Fruit fly (Drosophila melanogaster) whole organism, embryonic: ENCODE data around the gene CG15602.

ENCODE experiments used
- CG10462 ChIP-seq: fragments of 200-800 bp; sonication (Bioruptor generic); optimal IDR thresholded peaks from 2 replicates; lab custom pipeline; 2016; ENCODE audit warnings: missing biosample characterization, missing genetic modification characterization
- CG10654 ChIP-seq: fragments of 200-800 bp; sonication (Bioruptor generic); optimal IDR thresholded peaks from 2 replicates; lab custom pipeline; 2016; ENCODE audit warnings: missing biosample characterization, missing genetic modification characterization
- CG2678 ChIP-seq: fragments of 200-800 bp; sonication (Bioruptor generic); optimal IDR thresholded peaks from 3 replicates; lab custom pipeline; 2019; ENCODE audit warnings: missing biosample characterization, mild to moderate bottlenecking, missing genetic modification characterization, moderate library complexity
- CG8290 ChIP-seq, 3 experiments: fragments of 200-800 bp; sonication (Bioruptor generic); optimal IDR thresholded peaks; 2 replicates each; lab custom pipeline; 2016 to 2019; ENCODE audit warnings: missing biosample characterization in 3 of 3, missing genetic modification characterization in 3 of 3, mild to moderate bottlenecking in 2 of 3, moderate library complexity in 1 of 3
- Dip2 ChIP-seq: fragments of 200-800 bp; sonication (Bioruptor generic); IDR thresholded peaks from 2 replicates; pipeline ENCODE4 v1.3.6; 2022; ENCODE audit warnings: missing biosample characterization, missing genetic modification characterization
- Doc3 ChIP-seq: fragments of 200-800 bp; sonication (Bioruptor generic); IDR thresholded peaks from 3 replicates; pipeline ENCODE4 v1.3.6; 2022; ENCODE audit warnings: missing biosample characterization, missing genetic modification characterization; ENCODE audit not compliant: partially characterized antibody
- Fer1 ChIP-seq: fragments of 200-800 bp; sonication (Bioruptor generic); optimal IDR thresholded peaks from 2 replicates; lab custom pipeline; 2017; ENCODE audit warnings: missing biosample characterization, mild to moderate bottlenecking, missing genetic modification characterization
- HmgD ChIP-seq: fragments of 200-800 bp; sonication (Bioruptor generic); optimal IDR thresholded peaks from 3 replicates; lab custom pipeline; 2016; ENCODE audit warnings: missing biosample characterization, missing genetic modification characterization
- Nf-YB ChIP-seq: fragments of 200-800 bp; sonication (Bioruptor generic); optimal IDR thresholded peaks from 3 replicates; lab custom pipeline; 2019; ENCODE audit warnings: missing biosample characterization, mild to moderate bottlenecking, missing genetic modification characterization, moderate library complexity
- Ssrp ChIP-seq: fragments of 200-800 bp; sonication (Bioruptor generic); optimal IDR thresholded peaks from 2 replicates; lab custom pipeline; 2018; ENCODE audit warnings: missing biosample characterization, mild to moderate bottlenecking, missing genetic modification characterization, moderate library complexity
- ara ChIP-seq: fragments of 200-800 bp; sonication (Bioruptor generic); IDR thresholded peaks from 2 replicates; pipeline ENCODE4 v1.3.6; 2022; ENCODE audit warnings: missing biosample characterization, missing genetic modification characterization
- ftz-f1 ChIP-seq: fragments of 200-800 bp; sonication (Bioruptor generic); optimal IDR thresholded peaks from 2 replicates; lab custom pipeline; 2016; ENCODE audit warnings: missing biosample characterization, missing genetic modification characterization
- sqz ChIP-seq: fragments of 200-800 bp; sonication (Bioruptor generic); optimal IDR thresholded peaks from 3 replicates; lab custom pipeline; 2018; ENCODE audit warnings: missing biosample characterization, mild to moderate bottlenecking, missing genetic modification characterization

dm6 chrX:15769457-15769856 is 29.8 kb upstream of the CG15602 start, which contains the start of gene CG33172:
- TF ChIP-seq HmgD (GFP tag; lab: Kevin White, UChicago), result no peak
- TF ChIP-seq Ssrp (tag; lab: Kevin White, UChicago), result no peak
- TF ChIP-seq sqz (GFP tag; lab: Kevin White, UChicago), result no peak
- TF ChIP-seq ara (GFP tag; lab: Robert Waterston, UW), result no peak
- TF ChIP-seq CG10654 (GFP tag; lab: Kevin White, UChicago), result no peak
- no peak for TF ChIP-seq CG8290 (GFP tag; optimal IDR thresholded peaks at IDR 0.05; lab: Kevin White, UChicago)
- TF ChIP-seq CG8290 (tag; optimal IDR thresholded peaks at IDR 0.05; lab: Kevin White, UChicago), result no peak
- no peak for TF ChIP-seq Doc3 (GFP tag; lab: Robert Waterston, UW)
- TF ChIP-seq Nf-YB (GFP tag; lab: Kevin White, UChicago), result no peak
- TF ChIP-seq Fer1, result no peak
- TF ChIP-seq ftz-f1 (GFP tag; lab: Kevin White, UChicago), result no peak
- TF ChIP-seq Dip2 (GFP tag; lab: Robert Waterston, UW), result no peak
- TF ChIP-seq CG10462 (GFP tag; lab: Kevin White, UChicago), result no peak
- no peak for TF ChIP-seq CG2678
